Worm (Caenorhabditis elegans) whole organism, L1 larva: Measurements from ENCODE around the gene nlp-67.

Experiments used
- C34B4.2 ChIP-seq: sonication (generic microtip); optimal IDR thresholded peaks from 2 replicates; lab custom pipeline; 2017; ENCODE audit warnings: mild to moderate bottlenecking, missing genetic modification characterization, missing compliant biosample characterization
- ama-1 ChIP-seq: fragments of 150-350 bp; optimal IDR thresholded peaks from 2 replicates; lab custom pipeline; 2014
- ceh-63 ChIP-seq: fragments of 200-800 bp; sonication (Bioruptor generic); optimal IDR thresholded peaks from 2 replicates; lab custom pipeline; 2018; ENCODE audit warnings: mild to moderate bottlenecking, missing genetic modification characterization, missing compliant biosample characterization
- ceh-8 ChIP-seq: fragments of 200-800 bp; sonication (Bioruptor generic); optimal IDR thresholded peaks from 2 replicates; lab custom pipeline; 2018; ENCODE audit warnings: mild to moderate bottlenecking, missing genetic modification characterization, moderate library complexity, missing compliant biosample characterization
- ceh-82 ChIP-seq, 3 experiments: fragments of 150-350 bp in 1 of 3; sonication (generic microtip) in 2 of 3; optimal IDR thresholded peaks; 2 replicates each; lab custom pipeline; 2014 to 2017; ENCODE audit warnings: missing biosample characterization in 3 of 3, missing genetic modification characterization in 3 of 3
- ceh-90 ChIP-seq: sonication (generic microtip); optimal IDR thresholded peaks from 2 replicates; lab custom pipeline; 2016; ENCODE audit warnings: missing genetic modification characterization, missing compliant biosample characterization
- ces-1 ChIP-seq: fragments of 150-350 bp; optimal IDR thresholded peaks from 2 replicates; lab custom pipeline; 2014; ENCODE audit warnings: missing biosample characterization, missing genetic modification reagents, missing genetic modification characterization
- dsc-1 ChIP-seq: sonication (generic microtip); optimal IDR thresholded peaks from 2 replicates; lab custom pipeline; 2016; ENCODE audit warnings: mild to moderate bottlenecking, missing genetic modification characterization, missing compliant biosample characterization
- efl-1 ChIP-seq, 4 experiments: fragments of 150-350 bp; optimal IDR thresholded peaks in 3 of 4; peaks in 1 of 4; 1 replicate in 1 of 4; 2 replicates in 3 of 4; lab custom pipeline; 2014; ENCODE audit warnings: missing biosample characterization in 2 of 4, missing genetic modification characterization in 2 of 4, missing genetic modification reagents in 2 of 4
- egl-13 ChIP-seq: sonication (generic microtip); optimal IDR thresholded peaks from 2 replicates; lab custom pipeline; 2016; ENCODE audit warnings: missing genotype, missing genetic modification reagents, missing genetic modification characterization, missing compliant biosample characterization
- egl-27 ChIP-seq, 2 experiments: fragments of 150-350 bp in 1 of 2; sonication (generic microtip); optimal IDR thresholded peaks; 3 replicates each; lab custom pipeline; 2017 to 2018; ENCODE audit warnings: missing biosample characterization in 2 of 2, missing genetic modification characterization in 2 of 2, missing genetic modification reagents in 2 of 2
- fkh-10 ChIP-seq: sonication (generic microtip); optimal IDR thresholded peaks from 2 replicates; lab custom pipeline; 2017; ENCODE audit warnings: missing biosample characterization, missing genetic modification reagents, missing genetic modification characterization
- fkh-4 ChIP-seq: sonication (generic microtip); optimal IDR thresholded peaks from 2 replicates; lab custom pipeline; 2016; ENCODE audit warnings: missing compliant biosample characterization, missing genetic modification characterization, borderline replicate concordance
- fos-1 ChIP-seq: fragments of 150-350 bp; optimal IDR thresholded peaks from 2 replicates; lab custom pipeline; 2014; ENCODE audit warnings: missing biosample characterization, missing genetic modification characterization
- grh-1 ChIP-seq: fragments of 200-800 bp; sonication (Bioruptor generic); IDR thresholded peaks from 2 replicates; pipeline ENCODE4 v1.3.6; 2022; ENCODE audit warnings: missing genetic modification reagents, missing genetic modification characterization, missing compliant biosample characterization
- irx-1 ChIP-seq: sonication (generic microtip); optimal IDR thresholded peaks from 2 replicates; lab custom pipeline; 2016; ENCODE audit warnings: missing genetic modification characterization, missing compliant biosample characterization
- isw-1 ChIP-seq: fragments of 200-800 bp; sonication (Bioruptor generic); IDR thresholded peaks from 2 replicates; pipeline ENCODE4 v1.3.6; 2022; ENCODE audit warnings: missing genetic modification characterization, missing compliant biosample characterization
- lin-13 ChIP-seq: fragments of 150-350 bp; optimal IDR thresholded peaks from 2 replicates; lab custom pipeline; 2014; ENCODE audit warnings: missing biosample characterization, missing genetic modification reagents, missing genetic modification characterization
- lin-14 ChIP-seq: fragments of 200-800 bp; sonication (Bioruptor generic); optimal IDR thresholded peaks from 2 replicates; lab custom pipeline; 2018; ENCODE audit warnings: mild to moderate bottlenecking, missing genetic modification characterization, moderate library complexity, missing compliant biosample characterization
- lin-39 ChIP-seq: fragments of 150-350 bp; optimal IDR thresholded peaks from 2 replicates; lab custom pipeline; 2014; ENCODE audit warnings: missing biosample characterization, missing genetic modification reagents, missing genetic modification characterization
- lir-3 ChIP-seq: sonication (generic microtip); optimal IDR thresholded peaks from 2 replicates; lab custom pipeline; 2016; ENCODE audit warnings: mild to moderate bottlenecking, missing genetic modification characterization, moderate library complexity, missing compliant biosample characterization; ENCODE audit not compliant: poor library complexity
- lsy-2 ChIP-seq, 2 experiments: fragments of 150-350 bp; optimal IDR thresholded peaks; 2 replicates each; lab custom pipeline; 2014; ENCODE audit warnings: missing biosample characterization in 2 of 2, missing genetic modification characterization in 2 of 2
- mdl-1 ChIP-seq, 2 experiments: fragments of 150-350 bp; optimal IDR thresholded peaks; 2 replicates each; lab custom pipeline; 2014 to 2017; ENCODE audit warnings: missing biosample characterization in 2 of 2, missing genetic modification characterization in 2 of 2, inconsistent platforms in 1 of 2
- nhr-11 ChIP-seq: fragments of 150-350 bp; optimal IDR thresholded peaks from 2 replicates; lab custom pipeline; 2014; ENCODE audit warnings: missing biosample characterization, missing genetic modification characterization
- nhr-12 ChIP-seq: sonication (generic microtip); optimal IDR thresholded peaks from 2 replicates; lab custom pipeline; 2017; ENCODE audit warnings: missing biosample characterization, missing genetic modification characterization
- nhr-20 ChIP-seq: sonication (generic microtip); optimal IDR thresholded peaks from 2 replicates; lab custom pipeline; 2016; ENCODE audit warnings: mild to moderate bottlenecking, missing genetic modification characterization, missing compliant biosample characterization
- nhr-47 ChIP-seq: sonication (generic microtip); optimal IDR thresholded peaks from 2 replicates; lab custom pipeline; 2016; ENCODE audit warnings: mild to moderate bottlenecking, missing genetic modification characterization, moderate library complexity, missing compliant biosample characterization
- nhr-71 ChIP-seq: sonication (generic microtip); optimal IDR thresholded peaks from 2 replicates; lab custom pipeline; 2016; ENCODE audit warnings: mild to moderate bottlenecking, missing genetic modification characterization, moderate library complexity, missing compliant biosample characterization
- nhr-76 ChIP-seq: sonication (generic microtip); optimal IDR thresholded peaks from 2 replicates; lab custom pipeline; 2017; ENCODE audit warnings: missing biosample characterization, missing genetic modification characterization
- nhr-77 ChIP-seq: fragments of 150-350 bp; optimal IDR thresholded peaks from 2 replicates; lab custom pipeline; 2014; ENCODE audit warnings: missing biosample characterization, missing genetic modification characterization
- pag-3 ChIP-seq: sonication (generic microtip); optimal IDR thresholded peaks from 2 replicates; lab custom pipeline; 2017; ENCODE audit warnings: missing genetic modification characterization, mild to moderate bottlenecking, missing compliant biosample characterization, antibody characterized with exemption, borderline replicate concordance; ENCODE audit not compliant: insufficient read depth
- skn-1 ChIP-seq: fragments of 150-350 bp; optimal IDR thresholded peaks from 2 replicates; lab custom pipeline; 2014; ENCODE audit warnings: missing biosample characterization, missing genetic modification characterization
- snpc-4 ChIP-seq: fragments of 150-350 bp; optimal IDR thresholded peaks from 2 replicates; lab custom pipeline; 2014; ENCODE audit warnings: missing biosample characterization, missing genetic modification characterization
- snu-23 ChIP-seq: sonication (generic microtip); optimal IDR thresholded peaks from 2 replicates; lab custom pipeline; 2016; ENCODE audit warnings: missing genetic modification characterization, missing compliant biosample characterization
- tbx-2 ChIP-seq: sonication (generic microtip); optimal IDR thresholded peaks from 2 replicates; lab custom pipeline; 2016; ENCODE audit warnings: missing genetic modification characterization, missing compliant biosample characterization
- tlp-1 ChIP-seq: fragments of 150-350 bp; optimal IDR thresholded peaks from 2 replicates; lab custom pipeline; 2014; ENCODE audit warnings: missing biosample characterization, missing genetic modification characterization
- unc-62 ChIP-seq: fragments of 150-350 bp; optimal IDR thresholded peaks from 2 replicates; lab custom pipeline; 2014; ENCODE audit warnings: missing biosample characterization, missing genetic modification reagents, missing genetic modification characterization
- vab-15 ChIP-seq: sonication (generic microtip); optimal IDR thresholded peaks from 2 replicates; lab custom pipeline; 2017; ENCODE audit warnings: missing genotype, mild to moderate bottlenecking, missing genetic modification characterization, missing compliant biosample characterization
- zag-1 ChIP-seq: fragments of 150-350 bp; optimal IDR thresholded peaks from 2 replicates; lab custom pipeline; 2014; ENCODE audit warnings: missing biosample characterization, missing genetic modification characterization
- zip-4 ChIP-seq: fragments of 200-800 bp; sonication (Bioruptor generic); optimal IDR thresholded peaks from 2 replicates; lab custom pipeline; 2018; ENCODE audit warnings: mild to moderate bottlenecking, missing genetic modification characterization, moderate library complexity, missing compliant biosample characterization
- ztf-11 ChIP-seq, 2 experiments: sonication (generic microtip); optimal IDR thresholded peaks; 2 replicates each; lab custom pipeline; 2016 to 2017; ENCODE audit warnings: missing genetic modification characterization in 2 of 2, missing biosample characterization in 1 of 2, missing compliant biosample characterization in 1 of 2
- ztf-4 ChIP-seq: fragments of 150-350 bp; optimal IDR thresholded peaks from 2 replicates; lab custom pipeline; 2014; ENCODE audit warnings: missing biosample characterization, missing genetic modification characterization

The nlp-67 gene

DNA sequence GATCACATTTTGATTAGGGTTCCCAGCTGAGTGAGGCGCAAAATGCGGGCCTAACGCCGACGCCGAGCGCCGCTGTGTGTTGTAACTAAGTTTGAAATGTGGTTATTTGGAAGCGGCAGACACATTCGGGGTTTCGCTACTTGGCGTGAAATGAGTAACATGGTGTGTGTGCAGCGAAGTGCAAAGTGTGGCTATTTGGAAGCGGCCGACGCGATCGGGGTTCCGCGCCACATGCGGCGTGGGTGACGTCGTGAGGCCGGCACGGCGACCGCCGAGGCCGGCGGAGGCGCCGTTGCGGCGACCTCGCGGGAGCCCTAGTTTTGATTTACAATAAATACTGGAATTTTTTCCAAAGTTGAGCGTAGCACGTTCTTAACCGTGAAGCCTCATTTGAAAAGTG is 39.6 kb upstream of the nlp-67 start:
- TF ChIP-seq ceh-8 (GFP tag; lab: Kevin White, UChicago) (peak; percentile 9), snpc-4 (tag; lab: Kevin White, UChicago) (peak; percentile 72), nhr-77 (tag; lab: Kevin White, UChicago) (no peak)

DNA sequence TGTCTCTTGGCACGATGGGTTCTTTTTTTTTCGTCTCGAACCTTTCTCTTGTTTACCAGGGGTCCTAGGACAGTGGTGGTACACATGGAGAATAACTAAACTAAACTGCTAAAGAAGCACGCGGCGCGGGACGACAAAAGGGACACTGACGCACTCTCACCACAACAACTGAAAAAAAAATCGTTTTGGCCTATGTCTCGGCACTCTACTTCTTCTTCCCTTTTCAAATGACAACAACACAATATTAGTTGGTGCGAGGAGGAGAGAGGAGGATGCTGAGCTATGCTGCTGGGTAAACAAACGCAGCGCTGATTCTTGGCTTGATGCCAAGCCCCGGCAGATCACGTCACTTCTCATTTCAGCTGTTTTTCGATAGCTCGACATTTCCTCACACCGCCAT is 38.9 kb upstream of the nlp-67 start:
- TF ChIP-seq nhr-77 (tag; lab: Kevin White, UChicago) (peak; percentile 15), nhr-20 (tag; lab: Kevin White, UChicago) (no peak), tlp-1 (no peak), tbx-2 (tag; lab: Kevin White, UChicago) (no peak), egl-13 (tag; lab: Kevin White, UChicago) (no peak), lin-14 (GFP tag; lab: Kevin White, UChicago) (peak; percentile 36), unc-62 (no peak), ceh-82 (tag; optimal IDR thresholded peaks at IDR 0.05; lab: Kevin White, UChicago) (peak in 1 of 3 experiments; percentile 2), lsy-2 (tag; optimal IDR thresholded peaks at IDR 0.05; lab: Kevin White, UChicago) (no peak)

DNA sequence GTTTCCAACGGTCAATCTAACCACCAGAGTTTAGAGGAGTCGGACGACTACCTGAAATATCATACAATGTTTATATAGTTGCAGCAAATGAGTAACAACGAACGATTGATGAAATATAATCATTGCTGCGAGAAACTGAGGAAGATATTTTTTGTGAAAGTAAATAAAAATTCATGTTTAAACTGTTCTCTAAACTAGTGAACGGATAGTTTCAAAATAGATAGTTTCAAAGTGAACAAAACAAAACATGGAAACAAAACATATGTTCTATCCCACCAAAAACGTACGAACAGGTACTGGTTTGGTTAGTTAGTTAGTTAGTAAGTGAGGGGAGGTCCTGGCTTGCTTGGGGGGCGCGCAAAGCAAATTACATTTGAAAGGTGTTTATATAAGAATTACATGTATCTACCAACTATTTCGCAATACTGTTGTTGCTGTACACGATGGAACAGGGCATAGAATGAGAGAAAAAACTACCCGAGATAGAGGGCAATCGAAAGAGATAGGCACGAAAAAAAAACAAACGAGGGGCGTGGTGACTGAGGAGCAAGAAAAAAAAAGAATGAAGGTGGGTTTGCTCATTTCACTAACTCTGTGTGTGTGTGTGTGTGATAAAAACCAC is 37.1 kb upstream of the nlp-67 start, which contains the start of gene F09C8.2:
TSS of gene F09C8.2 (minus strand) at position 51 of the 622 bp plus-strand sequence.
- TF ChIP-seq egl-27 (tag; optimal IDR thresholded peaks at IDR 0.05; lab: Kevin White, UChicago) (no peak), efl-1 (optimal IDR thresholded peaks at IDR 0.05; lab: Kevin White, UChicago) (no peak), efl-1 (GFP tag; optimal IDR thresholded peaks at IDR 0.05 in 1 of 2; lab: Kevin White, UChicago) (peak in 1 of 2 experiments; percentile 71), ceh-90 (tag; lab: Kevin White, UChicago) (no peak), ama-1 (lab: Kevin White, UChicago) (no peak), skn-1 (tag; lab: Kevin White, UChicago) (peak; percentile 38), zip-4 (GFP tag; lab: Kevin White, UChicago) (peak; percentile 87)
- TF ChIP-seq, all 84 proteins: peak for 3

ce11 chrX:16147728-16148197 is 36.4 kb upstream of the nlp-67 start:
- TF ChIP-seq C34B4.2 (tag; lab: Kevin White, UChicago) (no peak), lin-14 (GFP tag; lab: Kevin White, UChicago) (peak; percentile 98), ztf-11 (tag; optimal IDR thresholded peaks at IDR 0.05; lab: Kevin White, UChicago) (peak in 1 of 2 experiments; percentile 79), nhr-71 (peak; percentile 90), pag-3 (no peak), fkh-10 (GFP tag; lab: Kevin White, UChicago) (peak; percentile 85), nhr-77 (tag; lab: Kevin White, UChicago) (peak; percentile 19), lin-13 (GFP tag; lab: Kevin White, UChicago) (peak; percentile 66), ces-1 (GFP tag; lab: Kevin White, UChicago) (peak; percentile 52), nhr-12 (no peak), snu-23 (GFP tag; lab: Kevin White, UChicago) (peak; percentile 85), grh-1 (GFP tag; lab: Robert Waterston, UW) (peak; percentile 58), efl-1 (optimal IDR thresholded peaks at IDR 0.05; lab: Kevin White, UChicago) (peak; percentile 51 to 63), efl-1 (GFP tag; optimal IDR thresholded peaks at IDR 0.05 in 1 of 2; lab: Kevin White, UChicago) (peak in 1 of 2 experiments; percentile 71), nhr-20 (tag; lab: Kevin White, UChicago) (peak; percentile 75), dsc-1 (tag; lab: Kevin White, UChicago) (peak; percentile 81), egl-13 (tag; lab: Kevin White, UChicago) (peak; percentile 74), lir-3 (no peak), fos-1 (tag; lab: Kevin White, UChicago) (peak; percentile 71), ceh-8 (GFP tag; lab: Kevin White, UChicago) (peak; percentile 13), isw-1 (GFP tag; lab: Robert Waterston, UW) (peak; percentile 49), ama-1 (lab: Kevin White, UChicago) (no peak), zag-1 (tag; lab: Kevin White, UChicago) (peak; percentile 84), nhr-76 (tag; lab: Kevin White, UChicago) (no peak), lin-39 (tag; lab: Kevin White, UChicago) (no peak), ceh-63 (GFP tag; lab: Kevin White, UChicago) (no peak), vab-15 (tag; lab: Kevin White, UChicago) (no peak), fkh-4 (tag; lab: Kevin White, UChicago) (no peak), irx-1 (tag; lab: Kevin White, UChicago) (peak; percentile 70), nhr-11 (tag; lab: Kevin White, UChicago) (peak; percentile 36), ceh-82 (tag; optimal IDR thresholded peaks at IDR 0.05; lab: Kevin White, UChicago) (peak; percentile 27 to 82 (median 77)), nhr-47 (tag; lab: Kevin White, UChicago) (peak; percentile 84), tbx-2 (tag; lab: Kevin White, UChicago) (peak; percentile 84), ztf-4 (peak; percentile 89), mdl-1 (tag; optimal IDR thresholded peaks at IDR 0.05; lab: Kevin White, UChicago) (peak in 1 of 2 experiments; percentile 41), skn-1 (tag; lab: Kevin White, UChicago) (peak; percentile 84)
